Worm (Caenorhabditis elegans): ENCODE measurements around the gene srh-2.

DNA sequence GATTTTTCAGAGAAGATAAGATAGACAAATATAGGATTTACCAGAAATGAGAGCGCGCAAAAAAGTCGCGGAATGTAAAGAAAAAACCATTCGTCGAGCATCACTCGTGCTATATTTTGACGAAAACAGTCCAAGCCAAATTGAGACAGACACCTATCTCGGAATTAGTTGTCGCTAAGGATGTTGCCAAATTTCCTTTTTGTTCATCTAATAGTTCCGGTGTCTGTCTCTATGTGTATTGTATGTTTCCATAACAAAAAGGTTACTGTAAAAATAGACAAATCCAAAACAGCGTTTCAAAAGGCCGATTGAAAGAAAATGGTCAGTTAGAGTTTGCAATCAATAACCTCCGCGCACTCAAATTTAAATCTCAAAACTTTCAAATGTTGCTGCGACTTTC is 33.5 kb upstream of the srh-2 start, which contains the start of gene srj-53:
- TF ChIP-seq him-1 (tag; optimal IDR thresholded peaks at IDR 0.05) (no peak), W03F9.2 (tag; optimal IDR thresholded peaks at IDR 0.05) (no peak), dao-5 (tag; optimal IDR thresholded peaks at IDR 0.05) (no peak)

Measured in whole organism, L4/young adult.